Fruit fly (Drosophila melanogaster) whole organism, embryonic: ENCODE data around the gene lva.

Source experiments
- Blimp-1 ChIP-seq: fragments of 200-800 bp; sonication (Bioruptor generic); optimal IDR thresholded peaks from 3 replicates; lab custom pipeline; 2018; ENCODE audit warnings: missing biosample characterization, missing genetic modification characterization, mild to moderate bottlenecking, moderate library complexity, missing genetic modification reagents
- CG10209 ChIP-seq: fragments of 200-800 bp; sonication (Bioruptor generic); optimal IDR thresholded peaks from 3 replicates; lab custom pipeline; 2017; ENCODE audit warnings: missing biosample characterization, mild to moderate bottlenecking, missing genetic modification characterization, missing genetic modification reagents
- CG10979 ChIP-seq: fragments of 200-800 bp; sonication (Bioruptor generic); optimal IDR thresholded peaks from 2 replicates; lab custom pipeline; 2018; ENCODE audit warnings: missing biosample characterization, mild to moderate bottlenecking, missing genetic modification characterization, moderate library complexity
- CG13424 ChIP-seq: fragments of 200-800 bp; sonication (Bioruptor generic); optimal IDR thresholded peaks from 2 replicates; lab custom pipeline; 2019; ENCODE audit warnings: missing biosample characterization, mild to moderate bottlenecking, missing genetic modification characterization, moderate library complexity
- CG14667 ChIP-seq: fragments of 200-800 bp; sonication (Bioruptor generic); IDR thresholded peaks from 2 replicates; pipeline ENCODE4 v1.3.6; 2022; ENCODE audit warnings: missing biosample characterization, missing genetic modification characterization
- CG15514 ChIP-seq: fragments of 200-800 bp; sonication (Bioruptor generic); optimal IDR thresholded peaks from 3 replicates; lab custom pipeline; 2017; ENCODE audit warnings: missing biosample characterization, missing genetic modification characterization, mild to moderate bottlenecking, moderate library complexity, missing genetic modification reagents
- CG17359 ChIP-seq: fragments of 200-800 bp; sonication (Bioruptor generic); optimal IDR thresholded peaks from 3 replicates; lab custom pipeline; 2018; ENCODE audit warnings: missing biosample characterization, mild to moderate bottlenecking, missing genetic modification characterization, moderate library complexity
- CG17568 ChIP-seq: fragments of 200-800 bp; sonication (Bioruptor generic); optimal IDR thresholded peaks from 2 replicates; lab custom pipeline; 2018; ENCODE audit warnings: missing biosample characterization, mild to moderate bottlenecking, missing genetic modification characterization, moderate library complexity
- CG17829 ChIP-seq: fragments of 200-800 bp; optimal IDR thresholded peaks from 2 replicates; lab custom pipeline; 2019; ENCODE audit warnings: missing biosample characterization, mild to moderate bottlenecking, missing genetic modification characterization, moderate library complexity
- CG18262 ChIP-seq: fragments of 200-800 bp; optimal IDR thresholded peaks from 3 replicates; lab custom pipeline; 2019; ENCODE audit warnings: missing biosample characterization, mild to moderate bottlenecking, missing genetic modification characterization, moderate library complexity
- CG32767 ChIP-seq: fragments of 200-800 bp; sonication (Bioruptor generic); IDR thresholded peaks from 2 replicates; pipeline ENCODE4 v1.3.6; 2022; ENCODE audit warnings: missing biosample characterization, missing genetic modification characterization
- CG32772 ChIP-seq: fragments of 200-800 bp; sonication (Bioruptor generic); IDR thresholded peaks from 2 replicates; pipeline ENCODE4 v1.3.6; 2022; ENCODE audit warnings: missing biosample characterization, missing genetic modification characterization
- CG3838 ChIP-seq: fragments of 200-800 bp; sonication (Bioruptor generic); optimal IDR thresholded peaks from 3 replicates; lab custom pipeline; 2016; ENCODE audit warnings: missing biosample characterization, missing genetic modification characterization
- CG4820 ChIP-seq: fragments of 200-800 bp; sonication (Bioruptor generic); optimal IDR thresholded peaks from 3 replicates; lab custom pipeline; 2016; ENCODE audit warnings: missing biosample characterization, missing genetic modification characterization
- CG7839 ChIP-seq: fragments of 200-800 bp; sonication (Bioruptor generic); optimal IDR thresholded peaks from 3 replicates; lab custom pipeline; 2018; ENCODE audit warnings: missing biosample characterization, mild to moderate bottlenecking, missing genetic modification characterization, moderate library complexity
- CG8359 ChIP-seq: fragments of 200-800 bp; sonication (Bioruptor generic); optimal IDR thresholded peaks from 2 replicates; lab custom pipeline; 2017; ENCODE audit warnings: missing biosample characterization, mild to moderate bottlenecking, missing genetic modification characterization, borderline replicate concordance
- CG8924 ChIP-seq: fragments of 200-800 bp; optimal IDR thresholded peaks from 3 replicates; lab custom pipeline; 2019; ENCODE audit warnings: missing biosample characterization, mild to moderate bottlenecking, missing genetic modification characterization, moderate library complexity
- CG9727 ChIP-seq: fragments of 200-800 bp; sonication (Bioruptor generic); optimal IDR thresholded peaks from 3 replicates; lab custom pipeline; 2017; ENCODE audit warnings: missing biosample characterization, mild to moderate bottlenecking, missing genetic modification characterization
- D19A ChIP-seq: fragments of 200-800 bp; optimal IDR thresholded peaks from 3 replicates; lab custom pipeline; 2019; ENCODE audit warnings: missing biosample characterization, mild to moderate bottlenecking, missing genetic modification characterization, moderate library complexity
- Dad ChIP-seq: fragments of 200-800 bp; sonication (Bioruptor generic); optimal IDR thresholded peaks from 3 replicates; lab custom pipeline; 2016; ENCODE audit warnings: missing biosample characterization, missing genetic modification characterization
- Dfd ChIP-seq, 2 experiments: fragments of >200 bp; optimal IDR thresholded peaks; 2 replicates each; lab custom pipeline; 2017; ENCODE audit warnings: missing biosample characterization in 2 of 2, missing genetic modification characterization in 2 of 2
- Elba2 ChIP-seq: fragments of 200-800 bp; sonication (Bioruptor generic); optimal IDR thresholded peaks from 3 replicates; lab custom pipeline; 2016; ENCODE audit warnings: missing biosample characterization, missing genetic modification characterization
- Ets65A ChIP-seq: fragments of 200-800 bp; sonication (Bioruptor generic); peaks from one replicate; lab custom pipeline; 2016; ENCODE audit warnings: missing biosample characterization, missing genetic modification characterization
- Hr51 ChIP-seq, 2 experiments: fragments of 200-800 bp; sonication (Bioruptor generic); optimal IDR thresholded peaks; 2 replicates in 1 of 2; 3 replicates in 1 of 2; lab custom pipeline; 2016 to 2018; ENCODE audit warnings: missing biosample characterization in 2 of 2, missing genetic modification characterization in 2 of 2, mild to moderate bottlenecking in 1 of 2, moderate library complexity in 1 of 2
- Neu2 ChIP-seq: fragments of 200-800 bp; sonication (Bioruptor generic); optimal IDR thresholded peaks from 3 replicates; lab custom pipeline; 2016; ENCODE audit warnings: missing biosample characterization, missing genetic modification characterization, borderline replicate concordance
- NfI ChIP-seq: fragments of 200-800 bp; sonication (Bioruptor generic); optimal IDR thresholded peaks from 3 replicates; lab custom pipeline; 2018; ENCODE audit warnings: missing biosample characterization, mild to moderate bottlenecking, missing genetic modification characterization, moderate library complexity
- Oli ChIP-seq: fragments of 200-800 bp; sonication (Bioruptor generic); optimal IDR thresholded peaks from 2 replicates; lab custom pipeline; 2018; ENCODE audit warnings: missing biosample characterization, mild to moderate bottlenecking, missing genetic modification characterization, moderate library complexity
- Rx ChIP-seq: fragments of 200-800 bp; sonication (Bioruptor generic); IDR thresholded peaks from 2 replicates; pipeline ENCODE4 v1.3.6; 2022; ENCODE audit warnings: missing biosample characterization, missing genetic modification characterization
- Ssrp ChIP-seq: fragments of 200-800 bp; sonication (Bioruptor generic); optimal IDR thresholded peaks from 2 replicates; lab custom pipeline; 2018; ENCODE audit warnings: missing biosample characterization, mild to moderate bottlenecking, missing genetic modification characterization, moderate library complexity
- Tbp ChIP-seq: fragments of >200 bp; optimal IDR thresholded peaks from 2 replicates; lab custom pipeline; 2018; ENCODE audit warnings: missing biosample characterization, missing genetic modification characterization
- ap ChIP-seq: fragments of 200-800 bp; sonication (Bioruptor generic); IDR thresholded peaks from 2 replicates; pipeline ENCODE4 v1.3.6; 2022; ENCODE audit warnings: missing biosample characterization, missing genetic modification characterization
- az2 ChIP-seq: fragments of 200-800 bp; sonication (Bioruptor generic); optimal IDR thresholded peaks from 3 replicates; lab custom pipeline; 2016; ENCODE audit warnings: missing biosample characterization, missing genetic modification characterization
- bsh ChIP-seq, 2 experiments: fragments of 200-800 bp; sonication (Bioruptor generic); optimal IDR thresholded peaks; 2 replicates each; lab custom pipeline; 2017 to 2018; ENCODE audit warnings: mild to moderate bottlenecking in 2 of 2, missing biosample characterization in 2 of 2, missing genetic modification characterization in 2 of 2, moderate library complexity in 1 of 2
- btn ChIP-seq: fragments of 200-800 bp; sonication (Bioruptor generic); optimal IDR thresholded peaks from 2 replicates; lab custom pipeline; 2016; ENCODE audit warnings: missing biosample characterization, missing genetic modification characterization
- chn ChIP-seq: fragments of 200-800 bp; sonication (Bioruptor generic); optimal IDR thresholded peaks from 2 replicates; lab custom pipeline; 2016; ENCODE audit warnings: missing biosample characterization, missing genetic modification characterization
- dmrt11E ChIP-seq: fragments of 200-800 bp; sonication (Bioruptor generic); optimal IDR thresholded peaks from 3 replicates; lab custom pipeline; 2018; ENCODE audit warnings: missing biosample characterization, mild to moderate bottlenecking, missing genetic modification characterization, moderate library complexity
- dpn ChIP-seq, 2 experiments: fragments of 200-800 bp; sonication (Bioruptor generic); optimal IDR thresholded peaks; 3 replicates each; lab custom pipeline; 2016; ENCODE audit warnings: missing biosample characterization in 2 of 2, missing genetic modification characterization in 2 of 2
- fd3F ChIP-seq: fragments of 200-800 bp; sonication (Bioruptor generic); optimal IDR thresholded peaks from 2 replicates; lab custom pipeline; 2018; ENCODE audit warnings: missing biosample characterization, mild to moderate bottlenecking, missing genetic modification characterization, moderate library complexity
- fd96Cb ChIP-seq: fragments of 200-800 bp; sonication (Bioruptor generic); optimal IDR thresholded peaks from 2 replicates; lab custom pipeline; 2018; ENCODE audit warnings: missing biosample characterization, mild to moderate bottlenecking, missing genetic modification characterization, moderate library complexity
- ham ChIP-seq: fragments of 200-800 bp; sonication (Bioruptor generic); IDR thresholded peaks from 2 replicates; pipeline ENCODE4 v1.3.6; 2022; ENCODE audit warnings: missing biosample characterization, missing genetic modification characterization
- ken ChIP-seq: fragments of 200-800 bp; sonication (Bioruptor generic); IDR thresholded peaks from 3 replicates; pipeline ENCODE4 v1.3.6; 2022; ENCODE audit warnings: missing biosample characterization, missing genetic modification characterization
- nom ChIP-seq: fragments of 200-800 bp; sonication (Bioruptor generic); optimal IDR thresholded peaks from 2 replicates; lab custom pipeline; 2017; ENCODE audit warnings: missing biosample characterization, missing genetic modification characterization, mild to moderate bottlenecking, moderate library complexity, missing genetic modification reagents
- ro ChIP-seq: fragments of 200-800 bp; sonication (Bioruptor generic); IDR thresholded peaks from 2 replicates; pipeline ENCODE4 v1.3.6; 2022; ENCODE audit warnings: missing biosample characterization, missing genetic modification characterization
- sens ChIP-seq: fragments of 200-800 bp; sonication (Bioruptor generic); peaks from one replicate; lab custom pipeline; 2016; ENCODE audit warnings: missing biosample characterization, missing genetic modification characterization
- sisA ChIP-seq: fragments of 200-800 bp; sonication (Bioruptor generic); IDR thresholded peaks from 2 replicates; pipeline ENCODE4 v1.3.6; 2022; ENCODE audit warnings: missing biosample characterization, missing genetic modification characterization
- sob ChIP-seq: fragments of 200-800 bp; sonication (Bioruptor generic); IDR thresholded peaks from 2 replicates; pipeline ENCODE4 v1.3.6; 2022; ENCODE audit warnings: missing biosample characterization, missing genetic modification characterization
- stc ChIP-seq: fragments of 200-800 bp; sonication (Bioruptor generic); IDR thresholded peaks from 2 replicates; pipeline ENCODE4 v1.3.6; 2022; ENCODE audit warnings: missing biosample characterization, missing genetic modification characterization
- tgo ChIP-seq: fragments of 200-800 bp; sonication (Bioruptor generic); IDR thresholded peaks from 3 replicates; pipeline ENCODE4 v1.3.6; 2022; ENCODE audit warnings: missing biosample characterization, missing genetic modification characterization
- trem ChIP-seq: fragments of 200-800 bp; optimal IDR thresholded peaks from 3 replicates; lab custom pipeline; 2019; ENCODE audit warnings: missing biosample characterization, mild to moderate bottlenecking, missing genetic modification characterization, moderate library complexity
- vvl ChIP-seq: fragments of 200-800 bp; sonication (Bioruptor generic); IDR thresholded peaks from 2 replicates; pipeline ENCODE4 v1.3.6; 2022; ENCODE audit warnings: missing biosample characterization, missing genetic modification characterization
- wor ChIP-seq: fragments of 200-800 bp; sonication (Bioruptor generic); IDR thresholded peaks from 2 replicates; pipeline ENCODE4 v1.3.6; 2022; ENCODE audit warnings: missing biosample characterization, missing genetic modification characterization

The lva gene

dm6 chrX:3931669-3932068 is 33.5 kb downstream of the lva start (continued):
- TF ChIP-seq Rx (GFP tag; lab: Robert Waterston, UW): no peak
- TF ChIP-seq Ssrp (tag; lab: Kevin White, UChicago): peak; percentile 31
- TF ChIP-seq btn (GFP tag; lab: Kevin White, UChicago): no peak
- TF ChIP-seq CG17359 (tag; lab: Kevin White, UChicago): peak; percentile 30
- TF ChIP-seq CG7839 (tag; lab: Kevin White, UChicago): peak; percentile 45
- TF ChIP-seq fd3F (GFP tag; lab: Kevin White, UChicago): no peak
- peak; percentile 33 for TF ChIP-seq az2
- no peak for TF ChIP-seq ham (GFP tag; lab: Robert Waterston, UW)
- TF ChIP-seq CG17829 (tag; lab: Kevin White, UChicago): peak; percentile 19
- no peak for TF ChIP-seq Elba2 (GFP tag; lab: Kevin White, UChicago)
- peak; percentile 14 for TF ChIP-seq sens
- TF ChIP-seq ken (GFP tag; lab: Robert Waterston, UW): 0 out of 3 replicates have a peak, but pooled peaks have one; percentile 24
- peak; percentile 35 for TF ChIP-seq CG10979
- no peak for TF ChIP-seq dpn (GFP tag; optimal IDR thresholded peaks at IDR 0.05; lab: Kevin White, UChicago)
- TF ChIP-seq sisA (GFP tag; lab: Robert Waterston, UW): peak; percentile 49
- TF ChIP-seq trem (tag; lab: Kevin White, UChicago): no peak
- TF ChIP-seq sob: 0 out of 2 replicates have a peak, but pooled peaks have one; percentile 8
- TF ChIP-seq CG10209 (GFP tag; lab: Kevin White, UChicago): peak; percentile 24
- peak; percentile 86 for TF ChIP-seq Ets65A (GFP tag; lab: Kevin White, UChicago)
- TF ChIP-seq ro (GFP tag; lab: Robert Waterston, UW): no peak
- TF ChIP-seq Tbp (GFP tag; lab: Kevin White, UChicago): no peak
- TF ChIP-seq CG18262 (tag; lab: Kevin White, UChicago): peak; percentile 2
- TF ChIP-seq wor (GFP tag; lab: Robert Waterston, UW): no peak
- no peak for TF ChIP-seq CG32767 (GFP tag; lab: Robert Waterston, UW)
- TF ChIP-seq Oli: peak; percentile 39
- TF ChIP-seq vvl: peak; percentile 40; the same call in 1 of the 2 replicates
- TF ChIP-seq Dad: no peak
- TF ChIP-seq Dfd (GFP tag; optimal IDR thresholded peaks at IDR 0.05; lab: Kevin White, UChicago): no peak
- peak; percentile 24 for TF ChIP-seq CG15514 (GFP tag; lab: Kevin White, UChicago)
- TF ChIP-seq fd96Cb (tag; lab: Kevin White, UChicago): peak; percentile 31
- no peak for TF ChIP-seq chn
- no peak for TF ChIP-seq CG9727 (GFP tag; lab: Kevin White, UChicago)
- TF ChIP-seq ap (GFP tag; lab: Robert Waterston, UW): no peak
- TF ChIP-seq CG32772 (GFP tag; lab: Robert Waterston, UW): no peak
- TF ChIP-seq CG3838 (GFP tag; lab: Kevin White, UChicago): no peak
- peak; percentile 5 for TF ChIP-seq CG4820 (GFP tag; lab: Kevin White, UChicago)
- no peak for TF ChIP-seq Neu2 (GFP tag; lab: Kevin White, UChicago)
- TF ChIP-seq bsh (GFP tag; optimal IDR thresholded peaks at IDR 0.05; lab: Kevin White, UChicago): peak; percentile 36 to 51
- peak; percentile 35 for TF ChIP-seq Blimp-1
- TF ChIP-seq CG14667 (GFP tag; lab: Robert Waterston, UW): peak; percentile 25; the same call in 1 of the 2 replicates
- peak in 1 of 2 experiments; percentile 20 for TF ChIP-seq Hr51 (GFP tag; optimal IDR thresholded peaks at IDR 0.05; lab: Kevin White, UChicago)
- TF ChIP-seq CG8359 (GFP tag; lab: Kevin White, UChicago): peak; percentile 26
- peak; percentile 20 for TF ChIP-seq nom (GFP tag; lab: Kevin White, UChicago)
- TF ChIP-seq NfI: peak; percentile 21
- peak; percentile 21 for TF ChIP-seq CG13424 (tag; lab: Kevin White, UChicago)
- TF ChIP-seq D19A (tag; lab: Kevin White, UChicago): no peak
- peak; percentile 6 for TF ChIP-seq dmrt11E (tag; lab: Kevin White, UChicago)
- peak; percentile 25; the same call in 1 of the 3 replicates for TF ChIP-seq tgo (GFP tag; lab: Robert Waterston, UW)
- peak; percentile 13 for TF ChIP-seq CG8924 (tag; lab: Kevin White, UChicago)
- no peak for TF ChIP-seq CG17568
- 0 out of 2 replicates have a peak, but pooled peaks have one; percentile 7 for TF ChIP-seq stc (GFP tag; lab: Robert Waterston, UW)
